Fruit fly (Drosophila melanogaster) whole organism, embryonic: ENCODE results near the gene SLC5A11.
A peak's percentile ranks its signal among the peaks of the same experiment; 100 is the strongest.

ENCODE experiments used
- Abd-B ChIP-seq: fragments of 200-800 bp; sonication (Bioruptor generic); optimal IDR thresholded peaks from 2 replicates; lab custom pipeline; 2018; ENCODE audit warnings: missing biosample characterization, mild to moderate bottlenecking, missing genetic modification characterization, moderate library complexity
- B-H2 ChIP-seq: fragments of 200-800 bp; sonication (Bioruptor generic); optimal IDR thresholded peaks from 2 replicates; lab custom pipeline; 2018; ENCODE audit warnings: missing biosample characterization, mild to moderate bottlenecking, missing genetic modification characterization
- BEAF-32 ChIP-seq: fragments of 200-800 bp; sonication (Bioruptor generic); optimal IDR thresholded peaks from 3 replicates; lab custom pipeline; 2017; ENCODE audit warnings: missing biosample characterization, missing genetic modification characterization, mild to moderate bottlenecking, moderate library complexity, missing genetic modification reagents
- Bgb ChIP-seq: fragments of 200-800 bp; sonication (Bioruptor generic); IDR thresholded peaks from 2 replicates; pipeline ENCODE4 v1.3.6; 2022; ENCODE audit warnings: missing biosample characterization, missing genetic modification characterization; ENCODE audit not compliant: partially characterized antibody
- BtbVII ChIP-seq: fragments of 200-800 bp; sonication (Bioruptor generic); optimal IDR thresholded peaks from 3 replicates; lab custom pipeline; 2017; ENCODE audit warnings: missing biosample characterization, mild to moderate bottlenecking, missing genetic modification characterization
- CG10267 ChIP-seq: fragments of 200-800 bp; sonication (Bioruptor generic); optimal IDR thresholded peaks from 2 replicates; lab custom pipeline; 2018; ENCODE audit warnings: missing biosample characterization, mild to moderate bottlenecking, missing genetic modification characterization, moderate library complexity
- CG12219 ChIP-seq: fragments of 200-800 bp; sonication (Bioruptor generic); optimal IDR thresholded peaks from 3 replicates; lab custom pipeline; 2018; ENCODE audit warnings: missing biosample characterization, mild to moderate bottlenecking, missing genetic modification characterization
- CG14050 ChIP-seq: fragments of 200-800 bp; sonication (Bioruptor generic); IDR thresholded peaks from 3 replicates; pipeline ENCODE4 v1.3.6; 2022; ENCODE audit warnings: missing biosample characterization, missing genetic modification characterization
- CG15073 ChIP-seq: fragments of 200-800 bp; sonication (Bioruptor generic); optimal IDR thresholded peaks from 2 replicates; lab custom pipeline; 2016; ENCODE audit warnings: missing biosample characterization, missing genetic modification characterization
- CG1602 ChIP-seq: fragments of 200-800 bp; sonication (Bioruptor generic); optimal IDR thresholded peaks from 3 replicates; lab custom pipeline; 2016; ENCODE audit warnings: missing biosample characterization, missing genetic modification characterization
- CG17186 ChIP-seq: fragments of 200-800 bp; sonication (Bioruptor generic); optimal IDR thresholded peaks from 3 replicates; lab custom pipeline; 2017; ENCODE audit warnings: missing biosample characterization, missing genetic modification reagents, missing genetic modification characterization
- CG17802 ChIP-seq: fragments of 200-800 bp; sonication (Bioruptor generic); optimal IDR thresholded peaks from 2 replicates; lab custom pipeline; 2018; ENCODE audit warnings: missing biosample characterization, mild to moderate bottlenecking, missing genetic modification characterization, moderate library complexity
- CG1832 ChIP-seq: fragments of 200-800 bp; sonication (Bioruptor generic); optimal IDR thresholded peaks from 2 replicates; lab custom pipeline; 2017; ENCODE audit warnings: missing biosample characterization, mild to moderate bottlenecking, missing genetic modification characterization, inconsistent platforms
- CG18764 ChIP-seq: fragments of 200-800 bp; sonication (Bioruptor generic); optimal IDR thresholded peaks from 3 replicates; lab custom pipeline; 2016; ENCODE audit warnings: missing biosample characterization, missing genetic modification characterization
- CG2875 ChIP-seq: fragments of 200-800 bp; sonication (Bioruptor generic); optimal IDR thresholded peaks from 2 replicates; lab custom pipeline; 2017; ENCODE audit warnings: missing biosample characterization, mild to moderate bottlenecking, missing genetic modification characterization, missing genetic modification reagents
- CG3281 ChIP-seq: fragments of 200-800 bp; sonication (Bioruptor generic); optimal IDR thresholded peaks from 3 replicates; lab custom pipeline; 2017; ENCODE audit warnings: missing biosample characterization, mild to moderate bottlenecking, missing genetic modification characterization
- CG7357 ChIP-seq: fragments of 200-800 bp; sonication (Bioruptor generic); IDR thresholded peaks from 3 replicates; pipeline ENCODE4 v1.3.6; 2022; ENCODE audit warnings: missing biosample characterization, missing genetic modification characterization
- CG7928 ChIP-seq: fragments of 200-800 bp; sonication (Bioruptor generic); optimal IDR thresholded peaks from 2 replicates; lab custom pipeline; 2017; ENCODE audit warnings: missing biosample characterization, mild to moderate bottlenecking, missing genetic modification characterization
- CkIIα-i1 ChIP-seq: fragments of 200-800 bp; sonication (Bioruptor generic); IDR thresholded peaks from 2 replicates; pipeline ENCODE4 v1.3.6; 2022; ENCODE audit warnings: missing biosample characterization, missing genetic modification characterization
- D19B ChIP-seq: fragments of 200-800 bp; sonication (Bioruptor generic); optimal IDR thresholded peaks from 2 replicates; lab custom pipeline; 2017; ENCODE audit warnings: missing biosample characterization, mild to moderate bottlenecking, missing genetic modification characterization
- E2f2 ChIP-seq: fragments of 200-800 bp; sonication (Bioruptor generic); IDR thresholded peaks from 2 replicates; pipeline ENCODE4 v1.3.6; 2022; ENCODE audit warnings: missing biosample characterization, missing genetic modification characterization
- H2.0 ChIP-seq: fragments of 200-800 bp; sonication (Bioruptor generic); IDR thresholded peaks from 2 replicates; pipeline ENCODE4 v1.3.6; 2022; ENCODE audit warnings: missing biosample characterization, missing genetic modification characterization
- HLH4C ChIP-seq: fragments of 200-800 bp; sonication (Bioruptor generic); IDR thresholded peaks from 3 replicates; pipeline ENCODE4 v1.3.6; 2022; ENCODE audit warnings: missing biosample characterization, missing genetic modification characterization; ENCODE audit not compliant: partially characterized antibody
- HLHmδ ChIP-seq: fragments of 200-800 bp; sonication (Bioruptor generic); optimal IDR thresholded peaks from 2 replicates; lab custom pipeline; 2018; ENCODE audit warnings: missing biosample characterization, mild to moderate bottlenecking, missing genetic modification characterization, moderate library complexity
- Lhr ChIP-seq: fragments of 200-800 bp; sonication (Bioruptor generic); optimal IDR thresholded peaks from 3 replicates; lab custom pipeline; 2017; ENCODE audit warnings: mild to moderate bottlenecking, missing biosample characterization, missing genetic modification reagents, missing genetic modification characterization
- Myb ChIP-seq: fragments of 200-800 bp; sonication (Bioruptor generic); optimal IDR thresholded peaks from 2 replicates; lab custom pipeline; 2016; ENCODE audit warnings: missing biosample characterization, missing genetic modification characterization
- NC2β ChIP-seq: fragments of 200-800 bp; sonication (Bioruptor generic); optimal IDR thresholded peaks from 2 replicates; lab custom pipeline; 2016; ENCODE audit warnings: missing biosample characterization, missing genetic modification characterization
- NFAT ChIP-seq: fragments of 200-800 bp; sonication (Bioruptor generic); IDR thresholded peaks from 2 replicates; pipeline ENCODE4 v1.3.6; 2022; ENCODE audit warnings: missing biosample characterization, missing genetic modification characterization
- Opbp ChIP-seq: fragments of 200-800 bp; sonication (Bioruptor generic); IDR thresholded peaks from 3 replicates; pipeline ENCODE4 v1.3.6; 2022; ENCODE audit warnings: missing biosample characterization, missing genetic modification characterization; ENCODE audit not compliant: partially characterized antibody
- Sry-δ ChIP-seq: fragments of 200-800 bp; sonication (Bioruptor generic); optimal IDR thresholded peaks from 2 replicates; lab custom pipeline; 2016; ENCODE audit warnings: missing biosample characterization, missing genetic modification characterization
- YL-1 ChIP-seq: fragments of 200-800 bp; sonication (Bioruptor generic); optimal IDR thresholded peaks from 3 replicates; lab custom pipeline; 2017; ENCODE audit warnings: missing biosample characterization, mild to moderate bottlenecking, missing genetic modification characterization
- abd-A ChIP-seq: fragments of 200-800 bp; sonication (Bioruptor generic); optimal IDR thresholded peaks from 3 replicates; lab custom pipeline; 2019; ENCODE audit warnings: missing biosample characterization, mild to moderate bottlenecking, missing genetic modification characterization, moderate library complexity
- amos ChIP-seq: fragments of 200-800 bp; sonication (Bioruptor generic); IDR thresholded peaks from 2 replicates; pipeline ENCODE4 v1.3.6; 2022; ENCODE audit warnings: missing biosample characterization, missing genetic modification characterization; ENCODE audit not compliant: partially characterized antibody
- az2 ChIP-seq: fragments of 200-800 bp; sonication (Bioruptor generic); optimal IDR thresholded peaks from 3 replicates; lab custom pipeline; 2016; ENCODE audit warnings: missing biosample characterization, missing genetic modification characterization
- cad ChIP-seq: fragments of >200 bp; optimal IDR thresholded peaks from 2 replicates; lab custom pipeline; 2017; ENCODE audit warnings: missing biosample characterization, missing genetic modification characterization
- cato ChIP-seq: fragments of 200-800 bp; sonication (Bioruptor generic); optimal IDR thresholded peaks from 2 replicates; lab custom pipeline; 2016; ENCODE audit warnings: missing biosample characterization, missing genetic modification characterization, borderline replicate concordance
- dati ChIP-seq: fragments of 200-800 bp; sonication (Bioruptor generic); IDR thresholded peaks from 2 replicates; pipeline ENCODE4 v1.3.6; 2022; ENCODE audit warnings: missing biosample characterization, missing genetic modification characterization
- dimm ChIP-seq: fragments of 200-800 bp; sonication (Bioruptor generic); IDR thresholded peaks from 2 replicates; pipeline ENCODE4 v1.3.6; 2022; ENCODE audit warnings: missing biosample characterization, missing genetic modification characterization
- eve ChIP-seq, 2 experiments: fragments of >200 bp; optimal IDR thresholded peaks; 2 replicates each; lab custom pipeline; 2017; ENCODE audit warnings: missing biosample characterization in 2 of 2, missing genetic modification characterization in 2 of 2
- gcm2 ChIP-seq: fragments of 200-800 bp; sonication (Bioruptor generic); optimal IDR thresholded peaks from 2 replicates; lab custom pipeline; 2016; ENCODE audit warnings: missing biosample characterization, missing genetic modification characterization
- hb ChIP-seq: fragments of 200-800 bp; sonication (Bioruptor generic); IDR thresholded peaks from 3 replicates; pipeline ENCODE4 v1.3.6; 2022; ENCODE audit warnings: missing biosample characterization, missing genetic modification characterization; ENCODE audit not compliant: partially characterized antibody
- mam ChIP-seq: fragments of 200-800 bp; sonication (Bioruptor generic); optimal IDR thresholded peaks from 3 replicates; lab custom pipeline; 2016; ENCODE audit warnings: missing biosample characterization, missing genetic modification characterization
- run ChIP-seq: fragments of 200-800 bp; sonication (Bioruptor generic); optimal IDR thresholded peaks from 3 replicates; lab custom pipeline; 2018; ENCODE audit warnings: missing biosample characterization, mild to moderate bottlenecking, missing genetic modification characterization
- sd ChIP-seq: fragments of 200-800 bp; sonication (Bioruptor generic); optimal IDR thresholded peaks from 3 replicates; lab custom pipeline; 2018; ENCODE audit warnings: missing biosample characterization, mild to moderate bottlenecking, missing genetic modification characterization, moderate library complexity
- sug ChIP-seq: fragments of 200-800 bp; optimal IDR thresholded peaks from 2 replicates; lab custom pipeline; 2019; ENCODE audit warnings: missing biosample characterization, mild to moderate bottlenecking, missing genetic modification characterization, moderate library complexity
- trem ChIP-seq: fragments of 200-800 bp; optimal IDR thresholded peaks from 3 replicates; lab custom pipeline; 2019; ENCODE audit warnings: missing biosample characterization, mild to moderate bottlenecking, missing genetic modification characterization, moderate library complexity
- tx ChIP-seq: fragments of 200-800 bp; sonication (Bioruptor generic); optimal IDR thresholded peaks from 2 replicates; lab custom pipeline; 2016; ENCODE audit warnings: missing biosample characterization, missing genetic modification characterization
- unc-4 ChIP-seq: fragments of 200-800 bp; sonication (Bioruptor generic); IDR thresholded peaks from 2 replicates; pipeline ENCODE4 v1.3.6; 2022; ENCODE audit warnings: missing biosample characterization, missing genetic modification characterization; ENCODE audit not compliant: partially characterized antibody
- usp ChIP-seq: fragments of >200 bp; optimal IDR thresholded peaks from 2 replicates; lab custom pipeline; 2017; ENCODE audit warnings: missing biosample characterization, missing genetic modification characterization
- zfh1 ChIP-seq: fragments of 200-800 bp; sonication (Bioruptor generic); IDR thresholded peaks from 3 replicates; pipeline ENCODE4 v1.3.6; 2022; ENCODE audit warnings: missing biosample characterization, missing genetic modification characterization

The SLC5A11 gene

DNA sequence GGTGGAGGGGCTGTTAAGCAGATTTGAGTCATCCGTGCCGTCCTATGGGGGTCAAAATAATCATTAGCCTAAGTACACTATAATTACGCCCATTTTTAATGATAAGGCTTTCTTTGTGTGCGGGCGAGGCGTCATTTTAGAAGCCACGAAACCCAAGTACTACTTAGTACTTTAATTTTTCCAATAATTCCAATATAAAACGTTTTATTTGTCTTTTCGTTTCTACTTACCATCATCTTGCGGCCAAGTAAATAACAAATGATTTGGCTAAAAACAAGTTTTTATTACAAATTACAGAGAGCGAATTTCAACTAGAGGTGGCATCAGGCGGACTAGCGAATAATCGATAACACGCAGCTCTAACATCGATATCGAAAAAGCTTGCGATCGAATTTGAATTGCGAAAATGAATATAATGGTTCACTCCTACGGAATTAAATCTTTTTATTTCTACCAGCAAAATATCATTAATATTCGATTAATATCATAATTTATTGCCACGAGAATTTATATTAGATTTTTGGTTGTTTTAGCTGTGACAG lies 15.5 kb upstream of the SLC5A11 start, which contains the start of gene Snx6 (continued):
- TF ChIP-seq YL-1: peak; percentile 14
- TF ChIP-seq sd (tag; lab: Kevin White, UChicago): no peak
- TF ChIP-seq CG17186: no peak
- TF ChIP-seq CG3281: no peak
- TF ChIP-seq Sry-δ (GFP tag; lab: Kevin White, UChicago): peak; percentile 87
- no peak for TF ChIP-seq NFAT (GFP tag; lab: Robert Waterston, UW)
- no peak for TF ChIP-seq CkIIα-i1 (GFP tag; lab: Robert Waterston, UW)
- no peak for TF ChIP-seq cato
- peak; percentile 70 for TF ChIP-seq HLH4C (GFP tag; lab: Robert Waterston, UW)
- no peak for TF ChIP-seq dati (GFP tag; lab: Robert Waterston, UW)
- no peak for TF ChIP-seq BtbVII (GFP tag; lab: Kevin White, UChicago)
- TF ChIP-seq eve (GFP tag; optimal IDR thresholded peaks at IDR 0.05; lab: Kevin White, UChicago): no peak
- TF ChIP-seq NC2β: no peak
- TF ChIP-seq CG7357: no peak
- no peak for TF ChIP-seq dimm (GFP tag; lab: Robert Waterston, UW)
- no peak for TF ChIP-seq CG18764 (GFP tag; lab: Kevin White, UChicago)
- TF ChIP-seq Lhr (GFP tag; lab: Kevin White, UChicago): no peak
- TF ChIP-seq Opbp (GFP tag; lab: Robert Waterston, UW): peak; percentile 28; the same call in 1 of the 3 replicates
- TF ChIP-seq CG1832 (GFP tag; lab: Kevin White, UChicago): no peak
- TF ChIP-seq CG2875: no peak
- peak; percentile 80 for TF ChIP-seq sug (tag; lab: Kevin White, UChicago)
- TF ChIP-seq B-H2 (GFP tag; lab: Kevin White, UChicago): no peak
- TF ChIP-seq mam: no peak
- no peak for TF ChIP-seq hb (GFP tag; lab: Robert Waterston, UW)
- peak; percentile 38 for TF ChIP-seq Myb (GFP tag; lab: Kevin White, UChicago)
- no peak for TF ChIP-seq CG1602
- no peak for TF ChIP-seq Abd-B (GFP tag; lab: Kevin White, UChicago)
- TF ChIP-seq usp (GFP tag; lab: Kevin White, UChicago): no peak
- peak; percentile 91 for TF ChIP-seq E2f2 (GFP tag; lab: Robert Waterston, UW)
- TF ChIP-seq CG7928 (GFP tag; lab: Kevin White, UChicago): no peak
- TF ChIP-seq abd-A: no peak
- TF ChIP-seq D19B (GFP tag; lab: Kevin White, UChicago): no peak
- no peak for TF ChIP-seq run (tag; lab: Kevin White, UChicago)
- no peak for TF ChIP-seq CG12219 (GFP tag; lab: Kevin White, UChicago)
- TF ChIP-seq CG10267 (tag; lab: Kevin White, UChicago): peak; percentile 26
- no peak for TF ChIP-seq CG17802
- no peak for TF ChIP-seq az2 (GFP tag; lab: Kevin White, UChicago)
- no peak for TF ChIP-seq CG14050 (GFP tag; lab: Robert Waterston, UW)
- TF ChIP-seq trem (tag; lab: Kevin White, UChicago): peak; percentile 27
- TF ChIP-seq H2.0: no peak
- no peak for TF ChIP-seq tx (GFP tag; lab: Kevin White, UChicago)
- TF ChIP-seq CG15073 (GFP tag; lab: Kevin White, UChicago): no peak
- TF ChIP-seq amos (GFP tag; lab: Robert Waterston, UW): peak; percentile 56; the same call in 1 of the 2 replicates
- no peak for TF ChIP-seq gcm2
- peak; percentile 64 for TF ChIP-seq BEAF-32 (GFP tag; lab: Kevin White, UChicago)
- no peak for TF ChIP-seq HLHmδ
- no peak for TF ChIP-seq cad
- peak; percentile 71 for TF ChIP-seq Bgb (GFP tag; lab: Robert Waterston, UW)
- TF ChIP-seq zfh1: no peak
- peak; percentile 68 for TF ChIP-seq unc-4
